Worm (Caenorhabditis elegans) whole organism, L1 larva: ENCODE results near the gene F54B3.4.

ENCODE experiments used
- C16A3.4 ChIP-seq: fragments of 150-350 bp; optimal IDR thresholded peaks from 2 replicates; lab custom pipeline; 2014; ENCODE audit warnings: missing biosample characterization, missing genetic modification characterization
- F16B12.6 ChIP-seq: fragments of 150-350 bp; optimal IDR thresholded peaks from 2 replicates; lab custom pipeline; 2014; ENCODE audit warnings: missing biosample characterization, missing genetic modification characterization
- Y116A8C.19 ChIP-seq: sonication (generic microtip); optimal IDR thresholded peaks from 2 replicates; lab custom pipeline; 2016; ENCODE audit warnings: missing compliant biosample characterization, missing genetic modification characterization, borderline replicate concordance
- aha-1 ChIP-seq: fragments of 150-350 bp; optimal IDR thresholded peaks from 2 replicates; lab custom pipeline; 2014; ENCODE audit warnings: missing biosample characterization, missing genetic modification characterization
- alr-1 ChIP-seq: fragments of 200-800 bp; sonication (Bioruptor generic); optimal IDR thresholded peaks from 2 replicates; lab custom pipeline; 2018; ENCODE audit warnings: borderline replicate concordance, mild to moderate bottlenecking, missing genetic modification characterization, missing compliant biosample characterization
- ama-1 ChIP-seq: fragments of 150-350 bp; optimal IDR thresholded peaks from 2 replicates; lab custom pipeline; 2014
- ceh-63 ChIP-seq: fragments of 200-800 bp; sonication (Bioruptor generic); optimal IDR thresholded peaks from 2 replicates; lab custom pipeline; 2018; ENCODE audit warnings: mild to moderate bottlenecking, missing genetic modification characterization, missing compliant biosample characterization
- ceh-8 ChIP-seq: fragments of 200-800 bp; sonication (Bioruptor generic); optimal IDR thresholded peaks from 2 replicates; lab custom pipeline; 2018; ENCODE audit warnings: mild to moderate bottlenecking, missing genetic modification characterization, moderate library complexity, missing compliant biosample characterization
- ceh-90 ChIP-seq: sonication (generic microtip); optimal IDR thresholded peaks from 2 replicates; lab custom pipeline; 2016; ENCODE audit warnings: missing genetic modification characterization, missing compliant biosample characterization
- ces-1 ChIP-seq: fragments of 150-350 bp; optimal IDR thresholded peaks from 2 replicates; lab custom pipeline; 2014; ENCODE audit warnings: missing biosample characterization, missing genetic modification reagents, missing genetic modification characterization
- dsc-1 ChIP-seq: sonication (generic microtip); optimal IDR thresholded peaks from 2 replicates; lab custom pipeline; 2016; ENCODE audit warnings: mild to moderate bottlenecking, missing genetic modification characterization, missing compliant biosample characterization
- egl-13 ChIP-seq: sonication (generic microtip); optimal IDR thresholded peaks from 2 replicates; lab custom pipeline; 2016; ENCODE audit warnings: missing genotype, missing genetic modification reagents, missing genetic modification characterization, missing compliant biosample characterization
- egl-27 ChIP-seq, 2 experiments: fragments of 150-350 bp in 1 of 2; sonication (generic microtip); optimal IDR thresholded peaks; 3 replicates each; lab custom pipeline; 2017 to 2018; ENCODE audit warnings: missing biosample characterization in 2 of 2, missing genetic modification characterization in 2 of 2, missing genetic modification reagents in 2 of 2
- elt-2 ChIP-seq: sonication (generic microtip); optimal IDR thresholded peaks from 2 replicates; lab custom pipeline; 2016; ENCODE audit warnings: missing genetic modification characterization, mild to moderate bottlenecking, inconsistent platforms, missing compliant biosample characterization, missing genetic modification reagents
- elt-3 ChIP-seq, 6 experiments: fragments of 150-350 bp in 1 of 6; sonication (generic microtip); optimal IDR thresholded peaks; 2 replicates each; lab custom pipeline; 2017 to 2018; ENCODE audit warnings: missing biosample characterization in 6 of 6, missing genetic modification characterization in 6 of 6, inconsistent platforms in 1 of 6
- fkh-4 ChIP-seq: sonication (generic microtip); optimal IDR thresholded peaks from 2 replicates; lab custom pipeline; 2016; ENCODE audit warnings: missing compliant biosample characterization, missing genetic modification characterization, borderline replicate concordance
- fkh-8 ChIP-seq: sonication (generic microtip); optimal IDR thresholded peaks from 2 replicates; lab custom pipeline; 2016; ENCODE audit warnings: mild to moderate bottlenecking, missing genetic modification characterization, missing compliant biosample characterization
- fos-1 ChIP-seq: fragments of 150-350 bp; optimal IDR thresholded peaks from 2 replicates; lab custom pipeline; 2014; ENCODE audit warnings: missing biosample characterization, missing genetic modification characterization
- grh-1 ChIP-seq: fragments of 200-800 bp; sonication (Bioruptor generic); IDR thresholded peaks from 2 replicates; pipeline ENCODE4 v1.3.6; 2022; ENCODE audit warnings: missing genetic modification reagents, missing genetic modification characterization, missing compliant biosample characterization
- hlh-17 ChIP-seq: fragments of 200-800 bp; sonication (Bioruptor generic); optimal IDR thresholded peaks from 2 replicates; lab custom pipeline; 2018; ENCODE audit warnings: missing genetic modification characterization, mild to moderate bottlenecking, missing compliant biosample characterization, moderate library complexity, borderline replicate concordance
- hpl-2 ChIP-seq: fragments of 150-350 bp; optimal IDR thresholded peaks from 2 replicates; lab custom pipeline; 2014; ENCODE audit warnings: missing biosample characterization, missing genetic modification reagents, missing genetic modification characterization
- isw-1 ChIP-seq: fragments of 200-800 bp; sonication (Bioruptor generic); IDR thresholded peaks from 2 replicates; pipeline ENCODE4 v1.3.6; 2022; ENCODE audit warnings: missing genetic modification characterization, missing compliant biosample characterization
- lin-14 ChIP-seq: fragments of 200-800 bp; sonication (Bioruptor generic); optimal IDR thresholded peaks from 2 replicates; lab custom pipeline; 2018; ENCODE audit warnings: mild to moderate bottlenecking, missing genetic modification characterization, moderate library complexity, missing compliant biosample characterization
- lin-15B ChIP-seq: fragments of 150-350 bp; sonication (generic microtip); optimal IDR thresholded peaks from 3 replicates; lab custom pipeline; 2014; ENCODE audit warnings: missing biosample characterization, missing genetic modification characterization
- lin-35 ChIP-seq, 2 experiments: fragments of 150-350 bp; optimal IDR thresholded peaks; 2 replicates each; lab custom pipeline; 2014; ENCODE audit warnings: missing biosample characterization in 2 of 2, missing genetic modification characterization in 2 of 2, missing genetic modification reagents in 2 of 2
- lir-3 ChIP-seq: sonication (generic microtip); optimal IDR thresholded peaks from 2 replicates; lab custom pipeline; 2016; ENCODE audit warnings: mild to moderate bottlenecking, missing genetic modification characterization, moderate library complexity, missing compliant biosample characterization; ENCODE audit not compliant: poor library complexity
- lsy-2 ChIP-seq, 2 experiments: fragments of 150-350 bp; optimal IDR thresholded peaks; 2 replicates each; lab custom pipeline; 2014; ENCODE audit warnings: missing biosample characterization in 2 of 2, missing genetic modification characterization in 2 of 2
- mab-9 ChIP-seq: fragments of 200-800 bp; sonication (Bioruptor generic); IDR thresholded peaks from 2 replicates; pipeline ENCODE4 v1.3.6; 2022; ENCODE audit warnings: missing genetic modification reagents, missing genetic modification characterization, missing compliant biosample characterization
- mdl-1 ChIP-seq, 2 experiments: fragments of 150-350 bp; optimal IDR thresholded peaks; 2 replicates each; lab custom pipeline; 2014 to 2017; ENCODE audit warnings: missing biosample characterization in 2 of 2, missing genetic modification characterization in 2 of 2, inconsistent platforms in 1 of 2
- nhr-11 ChIP-seq: fragments of 150-350 bp; optimal IDR thresholded peaks from 2 replicates; lab custom pipeline; 2014; ENCODE audit warnings: missing biosample characterization, missing genetic modification characterization
- nhr-12 ChIP-seq: sonication (generic microtip); optimal IDR thresholded peaks from 2 replicates; lab custom pipeline; 2017; ENCODE audit warnings: missing biosample characterization, missing genetic modification characterization
- nhr-19 ChIP-seq: fragments of 200-800 bp; sonication (Bioruptor generic); conservative IDR thresholded peaks from 2 replicates; pipeline ENCODE4 v1.3.6; 2022; ENCODE audit warnings: missing genetic modification characterization, missing compliant biosample characterization
- nhr-237 ChIP-seq: fragments of 150-350 bp; optimal IDR thresholded peaks from 2 replicates; lab custom pipeline; 2014; ENCODE audit warnings: missing biosample characterization, missing genetic modification characterization
- nhr-28 ChIP-seq: fragments of 150-350 bp; optimal IDR thresholded peaks from 2 replicates; lab custom pipeline; 2014; ENCODE audit warnings: missing biosample characterization, missing genetic modification characterization
- nhr-76 ChIP-seq: sonication (generic microtip); optimal IDR thresholded peaks from 2 replicates; lab custom pipeline; 2017; ENCODE audit warnings: missing biosample characterization, missing genetic modification characterization
- nhr-84 ChIP-seq: sonication (generic microtip); optimal IDR thresholded peaks from 2 replicates; lab custom pipeline; 2017; ENCODE audit warnings: missing biosample characterization, missing genetic modification characterization
- nhr-90 ChIP-seq: sonication (generic microtip); optimal IDR thresholded peaks from 2 replicates; lab custom pipeline; 2016; ENCODE audit warnings: mild to moderate bottlenecking, missing genetic modification characterization, missing compliant biosample characterization; ENCODE audit not compliant: poor library complexity
- pag-3 ChIP-seq: sonication (generic microtip); optimal IDR thresholded peaks from 2 replicates; lab custom pipeline; 2017; ENCODE audit warnings: missing genetic modification characterization, mild to moderate bottlenecking, missing compliant biosample characterization, antibody characterized with exemption, borderline replicate concordance; ENCODE audit not compliant: insufficient read depth
- snpc-4 ChIP-seq: fragments of 150-350 bp; optimal IDR thresholded peaks from 2 replicates; lab custom pipeline; 2014; ENCODE audit warnings: missing biosample characterization, missing genetic modification characterization
- sptf-1 ChIP-seq: fragments of 150-350 bp; optimal IDR thresholded peaks from 2 replicates; lab custom pipeline; 2014; ENCODE audit warnings: missing biosample characterization, missing genetic modification characterization
- sup-37 ChIP-seq: fragments of 200-800 bp; sonication (Bioruptor generic); optimal IDR thresholded peaks from 2 replicates; lab custom pipeline; 2018; ENCODE audit warnings: mild to moderate bottlenecking, missing genetic modification characterization, missing compliant biosample characterization
- swsn-7 ChIP-seq: sonication (generic microtip); optimal IDR thresholded peaks from 2 replicates; lab custom pipeline; 2016; ENCODE audit warnings: missing genetic modification characterization, missing compliant biosample characterization
- unc-30 ChIP-seq: sonication (generic microtip); optimal IDR thresholded peaks from 2 replicates; lab custom pipeline; 2017; ENCODE audit warnings: missing biosample characterization, missing genetic modification characterization
- unc-86 ChIP-seq: sonication (generic microtip); optimal IDR thresholded peaks from 2 replicates; lab custom pipeline; 2016; ENCODE audit warnings: missing genetic modification characterization, missing compliant biosample characterization
- unc-98 ChIP-seq: fragments of 200-800 bp; sonication (Bioruptor generic); IDR thresholded peaks from 2 replicates; pipeline ENCODE4 v1.3.6; 2022; ENCODE audit warnings: missing genetic modification characterization, missing compliant biosample characterization
- xbp-1 ChIP-seq: sonication (generic microtip); optimal IDR thresholded peaks from 2 replicates; lab custom pipeline; 2016; ENCODE audit warnings: missing genetic modification characterization, missing compliant biosample characterization
- zip-4 ChIP-seq: fragments of 200-800 bp; sonication (Bioruptor generic); optimal IDR thresholded peaks from 2 replicates; lab custom pipeline; 2018; ENCODE audit warnings: mild to moderate bottlenecking, missing genetic modification characterization, moderate library complexity, missing compliant biosample characterization
- ztf-4 ChIP-seq: fragments of 150-350 bp; optimal IDR thresholded peaks from 2 replicates; lab custom pipeline; 2014; ENCODE audit warnings: missing biosample characterization, missing genetic modification characterization

F54B3.4 gene

ce11 chrII:10300954-10301353 lies 30.0 kb upstream of the F54B3.4 start, which contains the start of gene mdt-22 (continued):
- no peak for TF ChIP-seq pag-3 (tag; lab: Kevin White, UChicago)
- peak; percentile 83 for TF ChIP-seq C16A3.4 (tag; lab: Kevin White, UChicago)
- TF ChIP-seq sup-37 (GFP tag; lab: Kevin White, UChicago), result no peak
- peak; percentile 28 for TF ChIP-seq ceh-90 (tag; lab: Kevin White, UChicago)
- no peak for TF ChIP-seq fkh-4 (tag; lab: Kevin White, UChicago)
- TF ChIP-seq nhr-237, result no peak
- no peak for TF ChIP-seq hlh-17 (GFP tag; lab: Kevin White, UChicago)
- peak; percentile 71 for TF ChIP-seq lin-14 (GFP tag; lab: Kevin White, UChicago)
- TF ChIP-seq lsy-2 (tag; optimal IDR thresholded peaks at IDR 0.05; lab: Kevin White, UChicago), result peak; percentile 82 to 86
- peak; percentile 39 for TF ChIP-seq zip-4 (GFP tag; lab: Kevin White, UChicago)
- no peak for TF ChIP-seq fos-1 (tag; lab: Kevin White, UChicago)
- peak; percentile 71 for TF ChIP-seq xbp-1 (tag; lab: Kevin White, UChicago)
- no peak for TF ChIP-seq ztf-4 (tag; lab: Kevin White, UChicago)
- TF ChIP-seq alr-1 (tag; lab: Kevin White, UChicago), result no peak
- TF ChIP-seq lin-15B (tag; lab: Kevin White, UChicago), result peak; percentile 85
- TF ChIP-seq nhr-28 (tag; lab: Kevin White, UChicago), result no peak
- peak in 2 of 6 experiments; percentile 2 to 4 for TF ChIP-seq elt-3 (tag; optimal IDR thresholded peaks at IDR 0.05; lab: Kevin White, UChicago)
- TF ChIP-seq lin-35 (GFP tag; optimal IDR thresholded peaks at IDR 0.05; lab: Kevin White, UChicago), result peak; percentile 96 to 98
- no peak for TF ChIP-seq nhr-76 (tag; lab: Kevin White, UChicago)
- TF ChIP-seq ceh-63, result no peak
- TF ChIP-seq dsc-1, result peak; percentile 65
- peak; percentile 72 for TF ChIP-seq mab-9 (GFP tag; lab: Robert Waterston, UW)
- no peak for TF ChIP-seq Y116A8C.19 (tag; lab: Kevin White, UChicago)
- peak; percentile 27 for TF ChIP-seq ama-1 (lab: Kevin White, UChicago)
- peak; percentile 73 for TF ChIP-seq lir-3 (tag; lab: Kevin White, UChicago)
- peak; percentile 81 for TF ChIP-seq nhr-19
- TF ChIP-seq hpl-2 (GFP tag; lab: Kevin White, UChicago), result no peak
- TF ChIP-seq mdl-1 (tag; optimal IDR thresholded peaks at IDR 0.05; lab: Kevin White, UChicago), result peak in 1 of 2 experiments; percentile 51
- TF ChIP-seq aha-1 (tag; lab: Kevin White, UChicago), result no peak
- TF ChIP-seq nhr-90, result peak; percentile 69
- no peak for TF ChIP-seq unc-30
- peak; percentile 66 for TF ChIP-seq egl-13 (tag; lab: Kevin White, UChicago)
- TF ChIP-seq snpc-4, result peak; percentile 45

ce11 chrII:10300082-10300749 lies 29.2 kb upstream of the F54B3.4 start, which contains the start of gene nep-26:
Gene nep-26, minus strand, starts transcription at chrII:10300132.
- no peak for TF ChIP-seq ces-1
- no peak for TF ChIP-seq lin-15B (tag; lab: Kevin White, UChicago)
- TF ChIP-seq grh-1, result no peak
- TF ChIP-seq aha-1 (tag; lab: Kevin White, UChicago), result no peak
- peak; percentile 52 for TF ChIP-seq xbp-1 (tag; lab: Kevin White, UChicago)
- TF ChIP-seq lir-3 (tag; lab: Kevin White, UChicago), result peak; percentile 41
- no peak for TF ChIP-seq nhr-90
- no peak for TF ChIP-seq sup-37 (GFP tag; lab: Kevin White, UChicago)
- no peak for TF ChIP-seq nhr-12 (tag; lab: Kevin White, UChicago)
- no peak for TF ChIP-seq egl-27 (tag; optimal IDR thresholded peaks at IDR 0.05; lab: Kevin White, UChicago)
- no peak for TF ChIP-seq ceh-8 (GFP tag; lab: Kevin White, UChicago)
- TF ChIP-seq sptf-1, result no peak
- TF ChIP-seq ama-1 (lab: Kevin White, UChicago), result no peak
- no peak for TF ChIP-seq nhr-84 (tag; lab: Kevin White, UChicago)
- TF ChIP-seq unc-98 (GFP tag; lab: Robert Waterston, UW), result no peak
- TF ChIP-seq fos-1 (tag; lab: Kevin White, UChicago), result no peak
- no peak for TF ChIP-seq isw-1 (GFP tag; lab: Robert Waterston, UW)
- no peak for TF ChIP-seq elt-2
- TF ChIP-seq dsc-1, result peak; percentile 71
- TF ChIP-seq nhr-11 (tag; lab: Kevin White, UChicago), result peak; percentile 6
- TF ChIP-seq nhr-237, result no peak
- peak; percentile 37 for TF ChIP-seq swsn-7 (tag; lab: Kevin White, UChicago)
- TF ChIP-seq unc-86 (tag; lab: Kevin White, UChicago), result no peak
- no peak for TF ChIP-seq pag-3 (tag; lab: Kevin White, UChicago)
- no peak for TF ChIP-seq nhr-28 (tag; lab: Kevin White, UChicago)
- TF ChIP-seq fkh-8 (tag; lab: Kevin White, UChicago), result no peak
- no peak for TF ChIP-seq zip-4 (GFP tag; lab: Kevin White, UChicago)
- no peak for TF ChIP-seq F16B12.6
